Fruit fly (Drosophila melanogaster): ENCODE results near the gene CG10340.
A peak's percentile ranks its signal among the peaks of the same experiment; 100 is the strongest.

CG10340 gene

DNA sequence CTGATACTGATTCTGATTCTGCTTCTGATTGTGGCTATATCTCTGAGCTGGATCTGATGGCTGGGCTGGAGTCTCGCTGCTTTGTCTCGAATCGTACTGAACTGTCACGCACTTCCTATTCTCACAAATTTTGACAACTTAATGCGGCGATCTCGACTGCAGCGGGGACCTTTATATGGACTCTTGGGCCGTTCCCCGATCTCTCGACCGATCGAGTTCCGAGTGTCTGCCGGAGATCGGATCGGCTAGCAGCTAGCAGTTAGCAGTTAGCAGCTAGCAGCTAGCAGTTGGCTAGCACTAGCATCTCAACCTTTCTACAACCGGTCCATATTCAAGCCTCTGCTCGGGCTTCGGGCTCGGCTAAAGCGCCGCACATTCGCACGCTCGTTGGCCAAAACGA is 9.5 kb downstream of the CG10340 start, which contains the start of gene CG10345 (continued):
- TF ChIP-seq CG2120 (GFP tag; optimal IDR thresholded peaks at IDR 0.05) (no peak), h (optimal IDR thresholded peaks at IDR 0.05) (no peak), cg (GFP tag; optimal IDR thresholded peaks at IDR 0.05) (no peak), trem (tag; optimal IDR thresholded peaks at IDR 0.05) (no peak), chn (GFP tag; optimal IDR thresholded peaks at IDR 0.05) (no peak), CG1602 (GFP tag; optimal IDR thresholded peaks at IDR 0.05) (no peak), D19B (GFP tag; optimal IDR thresholded peaks at IDR 0.05) (no peak), kah (GFP tag; optimal IDR thresholded peaks at IDR 0.05) (no peak), HHEX (GFP tag; optimal IDR thresholded peaks at IDR 0.05) (no peak), disco-r (GFP tag; optimal IDR thresholded peaks at IDR 0.05) (no peak), CG17568 (GFP tag; optimal IDR thresholded peaks at IDR 0.05) (no peak), twi (tag; optimal IDR thresholded peaks at IDR 0.05) (no peak), CG16863 (GFP tag; optimal IDR thresholded peaks at IDR 0.05) (no peak), pros (GFP tag; optimal IDR thresholded peaks at IDR 0.05) (no peak), Nf-YA (GFP tag; IDR thresholded peaks at IDR 0.05) (no peak), da (GFP tag; optimal IDR thresholded peaks at IDR 0.05) (no peak), H15 (GFP tag; IDR thresholded peaks at IDR 0.05) (no peak)

DNA sequence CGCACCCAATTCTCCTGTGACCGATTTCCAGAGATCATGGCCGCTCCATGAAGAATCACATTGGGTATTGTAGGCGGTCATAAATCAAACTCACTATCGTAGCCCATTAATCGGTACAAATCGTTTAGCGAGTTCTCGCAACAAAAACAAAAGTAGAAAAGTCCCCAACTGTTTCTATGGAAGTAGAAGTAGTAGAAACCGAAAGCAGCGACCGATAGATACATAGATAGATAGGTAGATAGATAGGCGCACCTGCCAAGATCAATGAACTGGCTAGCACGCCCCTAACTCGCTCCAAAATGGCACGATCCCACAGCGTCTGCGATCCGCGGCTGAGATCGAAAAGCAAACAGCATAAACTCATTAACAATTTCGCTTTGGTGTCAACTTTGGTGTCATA is 13.5 kb downstream of the CG10340 start:
- TF ChIP-seq shn (GFP tag; optimal IDR thresholded peaks at IDR 0.05) (no peak), peb (GFP tag; IDR thresholded peaks at IDR 0.05) (no peak), grn (GFP tag; optimal IDR thresholded peaks at IDR 0.05) (peak; percentile 64), Blimp-1 (GFP tag; optimal IDR thresholded peaks at IDR 0.05) (peak; percentile 55), CG10147 (GFP tag; optimal IDR thresholded peaks at IDR 0.05) (no peak), z (GFP tag; IDR thresholded peaks at IDR 0.05) (no peak), MBD-R2 (GFP tag; IDR thresholded peaks at IDR 0.05) (no peak), CG10979 (tag; optimal IDR thresholded peaks at IDR 0.05) (no peak), sd (tag; optimal IDR thresholded peaks at IDR 0.05) (peak; percentile 16), wdn (GFP tag; IDR thresholded peaks at IDR 0.05) (no peak), chinmo (GFP tag; IDR thresholded peaks at IDR 0.05; ENCODE audit: partially characterized antibody) (0 out of 4 replicates have a peak, but pooled peaks have one; percentile 10), CG2120 (GFP tag; optimal IDR thresholded peaks at IDR 0.05) (no peak), Abd-B (GFP tag; optimal IDR thresholded peaks at IDR 0.05) (no peak), onecut (GFP tag; IDR thresholded peaks at IDR 0.05) (no peak), ind (GFP tag; optimal IDR thresholded peaks at IDR 0.05) (no peak), gem (tag; optimal IDR thresholded peaks at IDR 0.05) (no peak), MTF-1 (GFP tag; optimal IDR thresholded peaks at IDR 0.05; ENCODE audit: borderline replicate concordance) (no peak), sens-2 (GFP tag; IDR thresholded peaks at IDR 0.05) (no peak), CG10462 (GFP tag; optimal IDR thresholded peaks at IDR 0.05) (no peak), CG15269 (tag; optimal IDR thresholded peaks at IDR 0.05) (peak; percentile 19), chif (GFP tag; optimal IDR thresholded peaks at IDR 0.05) (no peak), hth (optimal IDR thresholded peaks at IDR 0.05) (no peak), CG4730 (GFP tag; IDR thresholded peaks at IDR 0.05) (no peak), ato (GFP tag; IDR thresholded peaks at IDR 0.05; ENCODE audit: partially characterized antibody) (no peak), CG3995 (GFP tag; optimal IDR thresholded peaks at IDR 0.05) (no peak)

DNA sequence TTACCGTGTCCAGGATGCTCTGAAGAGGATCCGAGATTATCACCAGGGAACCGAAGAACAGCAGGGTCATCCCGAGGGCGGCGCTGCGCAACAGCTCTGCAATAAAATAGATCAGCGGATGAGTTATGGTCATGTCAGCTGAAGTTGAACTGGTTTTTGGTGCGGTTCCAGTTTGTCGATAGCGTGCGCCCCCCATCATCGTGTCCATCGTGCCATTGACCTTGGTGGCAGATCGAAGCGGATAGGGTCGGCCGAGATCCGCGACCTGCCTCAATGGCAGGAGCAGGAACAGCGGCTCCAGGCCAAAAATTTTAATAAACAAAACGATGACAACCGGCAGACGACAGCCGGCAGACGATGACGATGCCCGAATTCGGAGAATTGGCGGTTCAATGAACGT is 14.5 kb downstream of the CG10340 start:
- TF ChIP-seq slou (GFP tag; optimal IDR thresholded peaks at IDR 0.05): no peak
- TF ChIP-seq CG3407 (GFP tag; optimal IDR thresholded peaks at IDR 0.05): no peak
- TF ChIP-seq nmo (GFP tag; optimal IDR thresholded peaks at IDR 0.05): no peak
- no peak for TF ChIP-seq unpg (GFP tag; optimal IDR thresholded peaks at IDR 0.05)
- TF ChIP-seq scrt (GFP tag; optimal IDR thresholded peaks at IDR 0.05): no peak
- TF ChIP-seq CG2875 (GFP tag; optimal IDR thresholded peaks at IDR 0.05): no peak
- no peak for TF ChIP-seq CG6254 (GFP tag; optimal IDR thresholded peaks at IDR 0.05)
- no peak for TF ChIP-seq CG7745 (tag; optimal IDR thresholded peaks at IDR 0.05)
- TF ChIP-seq Elba2 (GFP tag; optimal IDR thresholded peaks at IDR 0.05): no peak
- TF ChIP-seq Antp (GFP tag; optimal IDR thresholded peaks at IDR 0.05): no peak
- no peak for TF ChIP-seq CG3281 (GFP tag; optimal IDR thresholded peaks at IDR 0.05)
- no peak for TF ChIP-seq Atf-2 (GFP tag; optimal IDR thresholded peaks at IDR 0.05)

Measured in whole organism, embryonic.